Worm (Caenorhabditis elegans): ENCODE data around the gene F56D6.9.
"Not testable (repeated sequence)": the region's sequence is repeated elsewhere in the genome, so short reads cannot be mapped to it uniquely, and the experiment has no call there.

ce11 chrIV:3932408-3932807 is 40.3 kb downstream of the F56D6.9 start, which contains the start of gene clec-70:
- not testable (repeated sequence) for TF ChIP-seq W03F9.2, him-1, dao-5 (tag; optimal IDR thresholded peaks at IDR 0.05)
